Worm (Caenorhabditis elegans) whole organism, L2 larva: ENCODE measurements around the gene F26F12.4.
A peak's percentile ranks its signal among the peaks of the same experiment; 100 is the strongest.

Experiments used
- ceh-16 ChIP-seq: fragments of 150-350 bp; optimal IDR thresholded peaks from 2 replicates; lab custom pipeline; 2014; ENCODE audit warnings: missing biosample characterization, missing genetic modification characterization
- crh-2 ChIP-seq: sonication (generic microtip); optimal IDR thresholded peaks from 2 replicates; lab custom pipeline; 2017; ENCODE audit warnings: missing biosample characterization, missing genetic modification characterization
- fos-1 ChIP-seq: fragments of 150-350 bp; optimal IDR thresholded peaks from 2 replicates; lab custom pipeline; 2014; ENCODE audit warnings: missing biosample characterization, missing genetic modification characterization
- lin-39 ChIP-seq: fragments of 150-350 bp; optimal IDR thresholded peaks from 2 replicates; lab custom pipeline; 2014; ENCODE audit warnings: missing biosample characterization, missing genetic modification reagents, missing genetic modification characterization
- nhr-10 ChIP-seq: sonication (generic microtip); optimal IDR thresholded peaks from 2 replicates; lab custom pipeline; 2017; ENCODE audit warnings: missing biosample characterization, missing genetic modification characterization
- sma-9 ChIP-seq, 2 experiments: fragments of 150-350 bp in 1 of 2; sonication (generic microtip) in 1 of 2; optimal IDR thresholded peaks; 2 replicates each; lab custom pipeline; 2014 to 2016; ENCODE audit warnings: missing genetic modification characterization in 2 of 2, mild to moderate bottlenecking in 1 of 2, missing biosample characterization in 1 of 2, missing compliant biosample characterization in 1 of 2, missing genetic modification reagents in 1 of 2, moderate library complexity in 1 of 2

The F26F12.4 gene

ce11 chrV:5819903-5820302 lies 49.2 kb downstream of the F26F12.4 start:
- peak; percentile 54 for TF ChIP-seq sma-9 (GFP tag; optimal IDR thresholded peaks at IDR 0.05; lab: Kevin White, UChicago)
- no peak for TF ChIP-seq sma-9 (tag; optimal IDR thresholded peaks at IDR 0.05; lab: Kevin White, UChicago)
- no peak for TF ChIP-seq nhr-10 (tag; lab: Kevin White, UChicago)

ce11 chrV:5816470-5817061 lies 52.6 kb downstream of the F26F12.4 start:
- TF ChIP-seq lin-39 (tag; lab: Kevin White, UChicago), result no peak
- peak; percentile 5 for TF ChIP-seq crh-2 (tag; lab: Kevin White, UChicago)
- peak; percentile 57 for TF ChIP-seq sma-9 (GFP tag; optimal IDR thresholded peaks at IDR 0.05; lab: Kevin White, UChicago)
- TF ChIP-seq sma-9 (tag; optimal IDR thresholded peaks at IDR 0.05; lab: Kevin White, UChicago), result no peak
- no peak for TF ChIP-seq ceh-16
- TF ChIP-seq fos-1, result peak; percentile 63
